Worm (Caenorhabditis elegans): ENCODE measurements around the gene gldc-1.

DNA sequence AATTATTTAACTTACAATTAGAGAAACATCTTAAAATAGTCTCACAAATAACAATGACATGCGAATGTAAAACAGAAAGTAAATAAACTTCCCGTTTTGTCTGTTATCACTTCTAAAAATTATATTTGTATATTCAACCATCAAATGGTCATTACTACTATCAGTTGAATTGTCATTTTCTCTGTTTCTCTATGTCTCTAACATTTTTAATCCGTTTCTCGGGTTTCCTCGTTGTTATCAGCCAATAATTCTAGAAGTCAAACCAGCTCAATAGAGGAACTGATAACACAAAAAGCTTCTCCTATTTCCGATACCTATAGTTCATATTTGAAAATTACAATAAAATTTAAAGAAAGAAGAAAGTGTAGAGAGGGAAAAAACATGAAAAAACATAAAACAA lies 23.6 kb upstream of the gldc-1 start:
- TF ChIP-seq egrh-3 (GFP tag; IDR thresholded peaks at IDR 0.05), result no peak
- TF ChIP-seq F33H1.4 (GFP tag; IDR thresholded peaks at IDR 0.05), result no peak
